Worm (Caenorhabditis elegans) whole organism, L4/young adult: ENCODE measurements around the gene ZK822.10.

ENCODE experiments used
- W03F9.2 ChIP-seq: fragments of 150-350 bp; optimal IDR thresholded peaks from 2 replicates; lab custom pipeline; 2014; ENCODE audit warnings: missing biosample characterization, missing genetic modification characterization
- dao-5 ChIP-seq: sonication (generic microtip); optimal IDR thresholded peaks from 2 replicates; lab custom pipeline; 2016; ENCODE audit warnings: missing genotype, missing genetic modification characterization, moderate library complexity, missing compliant biosample characterization
- him-1 ChIP-seq: sonication (generic microtip); optimal IDR thresholded peaks from 2 replicates; lab custom pipeline; 2016; ENCODE audit warnings: missing genotype, missing genetic modification reagents, missing genetic modification characterization, missing compliant biosample characterization

- TF ChIP-seq dao-5 (no peak), him-1 (tag; lab: Kevin White, UChicago) (no peak), W03F9.2 (tag; lab: Kevin White, UChicago) (no peak)
Measured at ce11 chrIV:11900399-11900798, 16.5 kb upstream of the ZK822.10 start.
